Fruit fly (Drosophila melanogaster) whole organism, embryonic: ENCODE results near the gene CG4291.

Experiments used
- CG1024 ChIP-seq: fragments of 200-800 bp; sonication (Bioruptor generic); IDR thresholded peaks from 2 replicates; pipeline ENCODE4 v1.3.6; 2022; ENCODE audit warnings: missing biosample characterization, missing genetic modification characterization
- CG10959 ChIP-seq: fragments of 200-800 bp; sonication (Bioruptor generic); IDR thresholded peaks from 2 replicates; pipeline ENCODE4 v1.3.6; 2022; ENCODE audit warnings: missing biosample characterization, missing genetic modification characterization
- CG11695 ChIP-seq: fragments of 200-800 bp; sonication (Bioruptor generic); IDR thresholded peaks from 3 replicates; pipeline ENCODE4 v1.3.6; 2022; ENCODE audit warnings: missing biosample characterization, missing genetic modification characterization
- CG12659 ChIP-seq: fragments of 200-800 bp; sonication (Bioruptor generic); optimal IDR thresholded peaks from 3 replicates; lab custom pipeline; 2017; ENCODE audit warnings: mild to moderate bottlenecking, missing biosample characterization, missing genetic modification reagents, missing genetic modification characterization
- CG1529 ChIP-seq: fragments of 200-800 bp; sonication (Bioruptor generic); optimal IDR thresholded peaks from 3 replicates; lab custom pipeline; 2018; ENCODE audit warnings: missing biosample characterization, missing genetic modification characterization
- CG15601 ChIP-seq: fragments of 200-800 bp; sonication (Bioruptor generic); optimal IDR thresholded peaks from 3 replicates; lab custom pipeline; 2019; ENCODE audit warnings: missing biosample characterization, mild to moderate bottlenecking, missing genetic modification characterization, moderate library complexity
- CG15696 ChIP-seq: fragments of 200-800 bp; sonication (Bioruptor generic); optimal IDR thresholded peaks from 2 replicates; lab custom pipeline; 2019; ENCODE audit warnings: missing biosample characterization, mild to moderate bottlenecking, missing genetic modification characterization, moderate library complexity
- CG17359 ChIP-seq: fragments of 200-800 bp; sonication (Bioruptor generic); optimal IDR thresholded peaks from 3 replicates; lab custom pipeline; 2018; ENCODE audit warnings: missing biosample characterization, mild to moderate bottlenecking, missing genetic modification characterization, moderate library complexity
- CG17568 ChIP-seq: fragments of 200-800 bp; sonication (Bioruptor generic); optimal IDR thresholded peaks from 2 replicates; lab custom pipeline; 2018; ENCODE audit warnings: missing biosample characterization, mild to moderate bottlenecking, missing genetic modification characterization, moderate library complexity
- CG17829 ChIP-seq: fragments of 200-800 bp; optimal IDR thresholded peaks from 2 replicates; lab custom pipeline; 2019; ENCODE audit warnings: missing biosample characterization, mild to moderate bottlenecking, missing genetic modification characterization, moderate library complexity
- CG18262 ChIP-seq: fragments of 200-800 bp; optimal IDR thresholded peaks from 3 replicates; lab custom pipeline; 2019; ENCODE audit warnings: missing biosample characterization, mild to moderate bottlenecking, missing genetic modification characterization, moderate library complexity
- CG2120 ChIP-seq: fragments of 200-800 bp; sonication (Bioruptor generic); optimal IDR thresholded peaks from 3 replicates; lab custom pipeline; 2016; ENCODE audit warnings: missing biosample characterization, missing genetic modification characterization
- CG2712 ChIP-seq: fragments of 200-800 bp; optimal IDR thresholded peaks from 3 replicates; lab custom pipeline; 2019; ENCODE audit warnings: missing biosample characterization, mild to moderate bottlenecking, missing genetic modification characterization, moderate library complexity
- CG32767 ChIP-seq: fragments of 200-800 bp; sonication (Bioruptor generic); IDR thresholded peaks from 2 replicates; pipeline ENCODE4 v1.3.6; 2022; ENCODE audit warnings: missing biosample characterization, missing genetic modification characterization
- CG4424 ChIP-seq: fragments of 200-800 bp; sonication (Bioruptor generic); optimal IDR thresholded peaks from 3 replicates; lab custom pipeline; 2016; ENCODE audit warnings: missing biosample characterization, missing genetic modification characterization
- CG4617 ChIP-seq: fragments of 200-800 bp; sonication (Bioruptor generic); optimal IDR thresholded peaks from 3 replicates; lab custom pipeline; 2016; ENCODE audit warnings: missing biosample characterization, missing genetic modification characterization, borderline replicate concordance
- CG8478 ChIP-seq: fragments of >200 bp; optimal IDR thresholded peaks from 2 replicates; lab custom pipeline; 2018
- CG9932 ChIP-seq: fragments of 200-800 bp; sonication (Bioruptor generic); IDR thresholded peaks from 2 replicates; pipeline ENCODE4 v1.3.6; 2022; ENCODE audit warnings: missing biosample characterization, missing genetic modification characterization
- CrebB ChIP-seq: fragments of 200-800 bp; sonication (Bioruptor generic); optimal IDR thresholded peaks from 3 replicates; lab custom pipeline; 2018; ENCODE audit warnings: missing biosample characterization, mild to moderate bottlenecking, missing genetic modification characterization
- D ChIP-seq, 2 experiments: fragments of 200-800 bp in 1 of 2; fragments of >200 bp in 1 of 2; sonication (Bioruptor generic) in 1 of 2; optimal IDR thresholded peaks; 2 replicates in 1 of 2; 3 replicates in 1 of 2; lab custom pipeline; 2017; ENCODE audit warnings: mild to moderate bottlenecking in 1 of 2, missing biosample characterization in 1 of 2, missing genetic modification characterization in 1 of 2, missing genetic modification reagents in 1 of 2
- Dek ChIP-seq: fragments of 200-800 bp; sonication (Bioruptor generic); optimal IDR thresholded peaks from 3 replicates; lab custom pipeline; 2019; ENCODE audit warnings: missing biosample characterization, mild to moderate bottlenecking, missing genetic modification characterization, moderate library complexity
- Doc2 ChIP-seq: fragments of 200-800 bp; sonication (Bioruptor generic); IDR thresholded peaks from 2 replicates; pipeline ENCODE4 v1.3.6; 2022; ENCODE audit warnings: missing biosample characterization, missing genetic modification characterization
- Fer3 ChIP-seq: fragments of 200-800 bp; sonication (Bioruptor generic); optimal IDR thresholded peaks from 2 replicates; lab custom pipeline; 2018; ENCODE audit warnings: missing biosample characterization, mild to moderate bottlenecking, missing genetic modification characterization, moderate library complexity
- HLH54F ChIP-seq: fragments of 200-800 bp; sonication (Bioruptor generic); optimal IDR thresholded peaks from 3 replicates; lab custom pipeline; 2016; ENCODE audit warnings: missing biosample characterization, missing genetic modification characterization
- HLHmδ ChIP-seq: fragments of 200-800 bp; sonication (Bioruptor generic); optimal IDR thresholded peaks from 2 replicates; lab custom pipeline; 2018; ENCODE audit warnings: missing biosample characterization, mild to moderate bottlenecking, missing genetic modification characterization, moderate library complexity
- NC2β ChIP-seq: fragments of 200-800 bp; sonication (Bioruptor generic); optimal IDR thresholded peaks from 2 replicates; lab custom pipeline; 2016; ENCODE audit warnings: missing biosample characterization, missing genetic modification characterization
- Pdp1 ChIP-seq, 2 experiments: fragments of 200-800 bp; sonication (Bioruptor generic); optimal IDR thresholded peaks; 3 replicates each; lab custom pipeline; 2016; ENCODE audit warnings: missing biosample characterization in 2 of 2, missing genetic modification characterization in 2 of 2, mild to moderate bottlenecking in 1 of 2, moderate library complexity in 1 of 2
- Side ChIP-seq: fragments of 200-800 bp; sonication (Bioruptor generic); optimal IDR thresholded peaks from 2 replicates; lab custom pipeline; 2016; ENCODE audit warnings: missing biosample characterization, missing genetic modification characterization
- Sin3A ChIP-seq: fragments of >200 bp; optimal IDR thresholded peaks from 2 replicates; lab custom pipeline; 2018
- aop ChIP-seq: fragments of 200-800 bp; sonication (Bioruptor generic); IDR thresholded peaks from 2 replicates; pipeline ENCODE4 v1.3.6; 2022; ENCODE audit warnings: missing biosample characterization, missing genetic modification characterization
- ap ChIP-seq: fragments of 200-800 bp; sonication (Bioruptor generic); IDR thresholded peaks from 2 replicates; pipeline ENCODE4 v1.3.6; 2022; ENCODE audit warnings: missing biosample characterization, missing genetic modification characterization
- corto ChIP-seq: fragments of 200-800 bp; sonication (Bioruptor generic); optimal IDR thresholded peaks from 2 replicates; lab custom pipeline; 2016; ENCODE audit warnings: missing biosample characterization, mild to moderate bottlenecking, missing genetic modification characterization, moderate library complexity
- disco-r ChIP-seq: fragments of 200-800 bp; sonication (Bioruptor generic); optimal IDR thresholded peaks from 2 replicates; lab custom pipeline; 2016; ENCODE audit warnings: missing biosample characterization, missing genetic modification characterization
- esg ChIP-seq: fragments of 200-800 bp; sonication (Bioruptor generic); conservative IDR thresholded peaks from 2 replicates; pipeline ENCODE4 v1.3.6; 2022; ENCODE audit warnings: missing biosample characterization, missing genetic modification characterization
- ham ChIP-seq: fragments of 200-800 bp; sonication (Bioruptor generic); IDR thresholded peaks from 2 replicates; pipeline ENCODE4 v1.3.6; 2022; ENCODE audit warnings: missing biosample characterization, missing genetic modification characterization
- her ChIP-seq: fragments of 200-800 bp; sonication (Bioruptor generic); optimal IDR thresholded peaks from 2 replicates; lab custom pipeline; 2016; ENCODE audit warnings: missing biosample characterization, missing genetic modification characterization
- maf-S ChIP-seq: fragments of 200-800 bp; sonication (Bioruptor generic); optimal IDR thresholded peaks from 2 replicates; lab custom pipeline; 2016; ENCODE audit warnings: missing biosample characterization, missing genetic modification characterization
- mld ChIP-seq: fragments of 200-800 bp; sonication (Bioruptor generic); IDR thresholded peaks from 3 replicates; pipeline ENCODE4 v1.3.6; 2022; ENCODE audit warnings: missing biosample characterization, missing genetic modification characterization; ENCODE audit not compliant: partially characterized antibody
- nerfin-1 ChIP-seq: fragments of 200-800 bp; sonication (Bioruptor generic); optimal IDR thresholded peaks from 3 replicates; lab custom pipeline; 2019; ENCODE audit warnings: missing biosample characterization, mild to moderate bottlenecking, missing genetic modification characterization, moderate library complexity
- nerfin-2 ChIP-seq: fragments of 200-800 bp; sonication (Bioruptor generic); IDR thresholded peaks from 2 replicates; pipeline ENCODE4 v1.3.6; 2022; ENCODE audit warnings: missing biosample characterization, missing genetic modification characterization; ENCODE audit not compliant: partially characterized antibody
- pan ChIP-seq, 4 experiments: fragments of >200 bp in 3 of 4; fragments of 200-800 bp in 1 of 4; sonication (Bioruptor generic) in 1 of 4; optimal IDR thresholded peaks in 3 of 4; IDR thresholded peaks in 1 of 4; 2 replicates each; pipeline versions ENCODE4 v1.3.6 to Lab custom; 2017 to 2022; ENCODE audit warnings: missing biosample characterization in 2 of 4, missing genetic modification characterization in 2 of 4, mixed read lengths in 1 of 4
- pb ChIP-seq: fragments of 200-800 bp; sonication (Bioruptor generic); optimal IDR thresholded peaks from 3 replicates; lab custom pipeline; 2016; ENCODE audit warnings: missing biosample characterization, missing genetic modification characterization
- pita ChIP-seq: fragments of 200-800 bp; sonication (Bioruptor generic); optimal IDR thresholded peaks from 2 replicates; lab custom pipeline; 2017; ENCODE audit warnings: missing biosample characterization, mild to moderate bottlenecking, missing genetic modification characterization
- sisA ChIP-seq: fragments of 200-800 bp; sonication (Bioruptor generic); IDR thresholded peaks from 2 replicates; pipeline ENCODE4 v1.3.6; 2022; ENCODE audit warnings: missing biosample characterization, missing genetic modification characterization
- ssp ChIP-seq: fragments of 200-800 bp; sonication (Bioruptor generic); IDR thresholded peaks from 2 replicates; pipeline ENCODE4 v1.3.6; 2022; ENCODE audit warnings: missing biosample characterization, missing genetic modification characterization
- stwl ChIP-seq: fragments of 200-800 bp; sonication (Bioruptor generic); optimal IDR thresholded peaks from 3 replicates; lab custom pipeline; 2018; ENCODE audit warnings: missing biosample characterization, mild to moderate bottlenecking, missing genetic modification characterization, moderate library complexity
- tio ChIP-seq: fragments of 200-800 bp; sonication (Bioruptor generic); optimal IDR thresholded peaks from 2 replicates; lab custom pipeline; 2017; ENCODE audit warnings: missing biosample characterization, missing genetic modification characterization, inconsistent platforms
- wek ChIP-seq: fragments of 200-800 bp; sonication (Bioruptor generic); optimal IDR thresholded peaks from 3 replicates; lab custom pipeline; 2018; ENCODE audit warnings: missing biosample characterization, mild to moderate bottlenecking, missing genetic modification characterization, moderate library complexity
- wor ChIP-seq: fragments of 200-800 bp; sonication (Bioruptor generic); IDR thresholded peaks from 2 replicates; pipeline ENCODE4 v1.3.6; 2022; ENCODE audit warnings: missing biosample characterization, missing genetic modification characterization
- z ChIP-seq: fragments of 200-800 bp; sonication (Bioruptor generic); IDR thresholded peaks from 3 replicates; pipeline ENCODE4 v1.3.6; 2022; ENCODE audit warnings: missing biosample characterization, missing genetic modification characterization

Gene CG4291

DNA sequence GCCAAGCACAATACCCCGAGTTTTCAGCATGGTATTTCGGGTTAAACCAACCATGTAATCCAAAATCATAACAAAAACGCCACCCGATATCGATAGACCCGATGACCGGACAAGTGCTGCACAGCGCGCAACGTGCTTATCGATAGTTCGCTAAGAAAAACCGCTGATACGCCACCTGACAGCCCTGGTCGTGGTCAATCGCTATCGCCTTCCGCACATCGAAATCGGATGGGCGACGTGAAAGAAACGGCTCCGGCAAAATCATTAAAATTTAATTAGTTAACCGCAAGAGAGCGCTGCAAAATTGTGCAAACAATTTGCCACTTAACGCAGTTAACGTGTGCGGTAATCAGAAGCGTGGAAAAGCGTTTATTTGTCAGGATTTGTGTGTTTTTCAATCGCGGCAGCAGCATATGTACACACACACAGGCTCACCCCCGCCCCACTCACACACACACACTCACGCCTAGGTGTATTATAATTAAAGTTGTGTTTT, 26.7 kb downstream of the CG4291 start, which contains the start of the genes CG3862 and dock (continued):
- peak; percentile 50 for TF ChIP-seq CG17829 (tag; lab: Kevin White, UChicago)
- no peak for TF ChIP-seq corto (GFP tag; lab: Kevin White, UChicago)
- no peak for TF ChIP-seq aop (GFP tag; lab: Robert Waterston, UW)
- TF ChIP-seq ap (GFP tag; lab: Robert Waterston, UW), result no peak
- TF ChIP-seq CG1529 (GFP tag; lab: Kevin White, UChicago), result no peak
- TF ChIP-seq pb, result peak; percentile 48
- peak; percentile 62 for TF ChIP-seq D (optimal IDR thresholded peaks at IDR 0.05; lab: Kevin White, UChicago)
- no peak for TF ChIP-seq D (GFP tag; optimal IDR thresholded peaks at IDR 0.05; lab: Kevin White, UChicago)
- no peak for TF ChIP-seq CG17568 (GFP tag; lab: Kevin White, UChicago)
- 0 out of 3 replicates have a peak, but pooled peaks have one; percentile 12 for TF ChIP-seq CG11695
- TF ChIP-seq CG1024 (GFP tag; lab: Robert Waterston, UW), result no peak
- no peak for TF ChIP-seq pita (GFP tag; lab: Kevin White, UChicago)
- TF ChIP-seq z (GFP tag; lab: Robert Waterston, UW), result no peak
- peak; percentile 56 for TF ChIP-seq HLH54F
- TF ChIP-seq pan (optimal IDR thresholded peaks at IDR 0.05; lab: Kevin White, UChicago), result no peak
- TF ChIP-seq pan (GFP tag; optimal IDR thresholded peaks at IDR 0.05 in 1 of 2, IDR thresholded peaks at IDR 0.05 in 1 of 2), result peak in 1 of 2 experiments; percentile 50
- TF ChIP-seq CG12659, result peak; percentile 88
- peak; percentile 36 for TF ChIP-seq Dek (tag; lab: Kevin White, UChicago)
- TF ChIP-seq Side (GFP tag; lab: Kevin White, UChicago), result peak; percentile 35
- TF ChIP-seq wor (GFP tag; lab: Robert Waterston, UW), result no peak
- no peak for TF ChIP-seq ham
- peak; percentile 86 for TF ChIP-seq CG9932 (GFP tag; lab: Robert Waterston, UW)
- TF ChIP-seq ssp, result no peak
- no peak for TF ChIP-seq esg (GFP tag; lab: Robert Waterston, UW)
- peak; percentile 45 for TF ChIP-seq CG2712 (tag; lab: Kevin White, UChicago)
- TF ChIP-seq maf-S (GFP tag; lab: Kevin White, UChicago), result peak; percentile 69
- TF ChIP-seq CG15601 (tag; lab: Kevin White, UChicago), result peak; percentile 38
- peak; percentile 97 for TF ChIP-seq nerfin-2 (GFP tag; lab: Robert Waterston, UW)
- peak; percentile 77 for TF ChIP-seq Sin3A (lab: Kevin White, UChicago)
- peak; percentile 52 to 86 for TF ChIP-seq Pdp1 (GFP tag; optimal IDR thresholded peaks at IDR 0.05; lab: Kevin White, UChicago)
- TF ChIP-seq sisA (GFP tag; lab: Robert Waterston, UW), result no peak
- peak; percentile 12 for TF ChIP-seq CG18262
- no peak for TF ChIP-seq disco-r (GFP tag; lab: Kevin White, UChicago)
- peak; percentile 82 for TF ChIP-seq her (GFP tag; lab: Kevin White, UChicago)
- peak; percentile 18 for TF ChIP-seq Fer3 (tag; lab: Kevin White, UChicago)
- TF ChIP-seq CrebB (tag; lab: Kevin White, UChicago), result no peak
- TF ChIP-seq stwl, result peak; percentile 75
- peak; percentile 1 for TF ChIP-seq wek (GFP tag; lab: Kevin White, UChicago)
- peak; percentile 45 for TF ChIP-seq CG4424 (GFP tag; lab: Kevin White, UChicago)
- TF ChIP-seq CG2120 (GFP tag; lab: Kevin White, UChicago), result peak; percentile 74
- TF ChIP-seq CG15696 (tag; lab: Kevin White, UChicago), result no peak
- TF ChIP-seq NC2β (GFP tag; lab: Kevin White, UChicago), result no peak
- TF ChIP-seq CG8478, result no peak
- TF ChIP-seq CG4617 (GFP tag; lab: Kevin White, UChicago), result peak; percentile 90
- no peak for TF ChIP-seq tio (GFP tag; lab: Kevin White, UChicago)
- TF ChIP-seq Doc2, result no peak
- TF ChIP-seq mld, result peak; percentile 98
- peak; percentile 45 for TF ChIP-seq CG17359 (tag; lab: Kevin White, UChicago)
- peak; percentile 54 for TF ChIP-seq HLHmδ (GFP tag; lab: Kevin White, UChicago)
- TF ChIP-seq CG10959, result no peak
- peak; percentile 6 for TF ChIP-seq nerfin-1 (tag; lab: Kevin White, UChicago)
- 0 out of 2 replicates have a peak, but pooled peaks have one; percentile 15 for TF ChIP-seq CG32767
